Worm (Caenorhabditis elegans): ENCODE data around the gene grl-6.

ce11 chrX:6419113-6419512, 31.6 kb downstream of the grl-6 start:
- TF ChIP-seq him-1 (tag; optimal IDR thresholded peaks at IDR 0.05) (no peak), W03F9.2 (tag; optimal IDR thresholded peaks at IDR 0.05) (no peak), dao-5 (tag; optimal IDR thresholded peaks at IDR 0.05) (no peak)

All from whole organism, L4/young adult.